Worm (Caenorhabditis elegans): ENCODE measurements around the gene txdc-17.

DNA sequence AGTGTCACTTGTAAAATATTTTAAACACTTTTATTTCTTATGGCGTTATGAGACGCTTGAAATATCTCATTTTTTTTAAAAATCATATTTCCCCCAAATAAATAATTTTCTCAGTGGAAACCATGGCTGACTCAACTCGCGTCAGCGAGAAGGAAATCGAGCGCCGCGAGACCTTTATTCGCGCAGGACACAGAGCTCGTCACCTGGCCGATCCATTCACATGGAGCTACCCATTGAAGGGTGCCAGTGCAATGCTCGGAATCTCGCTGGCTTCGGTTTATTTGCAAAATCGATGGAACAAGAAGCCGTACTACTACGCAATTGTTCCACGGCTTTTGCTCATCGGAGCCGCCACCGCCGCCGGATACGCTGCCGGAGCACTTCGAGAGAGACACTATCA, 47.7 kb upstream of the txdc-17 start, which contains the start of gene nduc-2:
- TF ChIP-seq ceh-9 (tag; optimal IDR thresholded peaks at IDR 0.05) (no peak), ceh-34 (tag; optimal IDR thresholded peaks at IDR 0.05) (no peak), sdc-2 (tag; optimal IDR thresholded peaks at IDR 0.05) (no peak), hlh-15 (tag; optimal IDR thresholded peaks at IDR 0.05) (no peak), unc-86 (tag; optimal IDR thresholded peaks at IDR 0.05) (no peak), syd-9 (tag; optimal IDR thresholded peaks at IDR 0.05) (no peak), pha-4 (tag; optimal IDR thresholded peaks at IDR 0.05) (no peak), ceh-31 (tag; optimal IDR thresholded peaks at IDR 0.05) (no peak), K02D7.2 (tag; optimal IDR thresholded peaks at IDR 0.05) (no peak), unc-42 (tag; optimal IDR thresholded peaks at IDR 0.05) (no peak), nhr-11 (tag; optimal IDR thresholded peaks at IDR 0.05) (no peak), hlh-6 (tag; optimal IDR thresholded peaks at IDR 0.05) (no peak)
